Worm (Caenorhabditis elegans) whole organism, young adult: ENCODE results near the gene C23G10.5.
A peak's percentile ranks its signal among the peaks of the same experiment; 100 is the strongest.

ENCODE experiments used
- B0261.1 ChIP-seq: sonication (generic microtip); optimal IDR thresholded peaks from 2 replicates; lab custom pipeline; 2016; ENCODE audit warnings: mild to moderate bottlenecking, missing genetic modification characterization, moderate library complexity, missing compliant biosample characterization
- F52B5.7 ChIP-seq: sonication (generic microtip); optimal IDR thresholded peaks from 2 replicates; lab custom pipeline; 2016; ENCODE audit warnings: mild to moderate bottlenecking, missing genetic modification characterization, missing compliant biosample characterization
- K11D2.4 ChIP-seq: fragments of 200-800 bp; sonication (Bioruptor generic); IDR thresholded peaks from 2 replicates; pipeline ENCODE4 v1.3.6; 2022; ENCODE audit warnings: missing genetic modification reagents, missing genetic modification characterization, missing compliant biosample characterization
- T26A5.8 ChIP-seq: sonication (generic microtip); optimal IDR thresholded peaks from 2 replicates; lab custom pipeline; 2016; ENCODE audit warnings: missing genetic modification characterization, missing compliant biosample characterization
- Y53F4B.3 ChIP-seq: fragments of 200-800 bp; sonication (Bioruptor generic); IDR thresholded peaks from 2 replicates; pipeline ENCODE4 v1.3.6; 2022; ENCODE audit warnings: missing genetic modification reagents, missing genetic modification characterization, missing compliant biosample characterization
- Y53G8AR.9 ChIP-seq: fragments of 200-800 bp; sonication (Bioruptor generic); conservative IDR thresholded peaks from 2 replicates; pipeline ENCODE4 v1.3.6; 2022; ENCODE audit warnings: missing genetic modification reagents, missing genetic modification characterization, missing compliant biosample characterization
- Y56A3A.18 ChIP-seq: fragments of 200-800 bp; sonication (Bioruptor generic); IDR thresholded peaks from 2 replicates; pipeline ENCODE4 v1.3.6; 2022; ENCODE audit warnings: missing genetic modification reagents, missing genetic modification characterization, missing compliant biosample characterization
- Y67H2A.10 ChIP-seq: fragments of 200-800 bp; sonication (Bioruptor generic); conservative IDR thresholded peaks from 2 replicates; pipeline ENCODE4 v1.3.6; 2022; ENCODE audit warnings: missing genetic modification reagents, missing genetic modification characterization, missing compliant biosample characterization
- Y95B8A.8 ChIP-seq: fragments of 200-800 bp; sonication (Bioruptor generic); IDR thresholded peaks from 2 replicates; pipeline ENCODE4 v1.3.6; 2022; ENCODE audit warnings: missing genetic modification reagents, missing genetic modification characterization, missing compliant biosample characterization
- ZK185.1 ChIP-seq: sonication (generic microtip); optimal IDR thresholded peaks from 2 replicates; lab custom pipeline; 2016; ENCODE audit warnings: mild to moderate bottlenecking, missing genetic modification characterization, missing compliant biosample characterization; ENCODE audit not compliant: poor library complexity, severe bottlenecking
- akir-1 ChIP-seq: fragments of 200-800 bp; sonication (Bioruptor generic); optimal IDR thresholded peaks from 2 replicates; lab custom pipeline; 2018; ENCODE audit warnings: mild to moderate bottlenecking, missing genetic modification characterization, moderate library complexity, missing compliant biosample characterization
- ama-1 ChIP-seq, 3 experiments: fragments of 150-350 bp in 1 of 3; sonication (generic microtip) in 2 of 3; optimal IDR thresholded peaks; 2 replicates each; lab custom pipeline; 2014 to 2018; ENCODE audit warnings: missing biosample characterization in 2 of 3, missing genetic modification characterization in 2 of 3, missing genetic modification reagents in 2 of 3
- ccch-3 ChIP-seq: fragments of 200-800 bp; sonication (Bioruptor generic); optimal IDR thresholded peaks from 2 replicates; lab custom pipeline; 2018; ENCODE audit warnings: mild to moderate bottlenecking, missing genetic modification characterization, missing compliant biosample characterization
- ceh-40 ChIP-seq: fragments of 200-800 bp; sonication (Bioruptor generic); IDR thresholded peaks from 2 replicates; pipeline ENCODE4 v1.3.6; 2022; ENCODE audit warnings: missing genetic modification characterization, missing compliant biosample characterization
- ceh-58 ChIP-seq: fragments of 200-800 bp; sonication (Bioruptor generic); IDR thresholded peaks from 2 replicates; pipeline ENCODE4 v1.3.6; 2022; ENCODE audit warnings: missing genetic modification characterization, missing compliant biosample characterization
- ceh-79 ChIP-seq: sonication (generic microtip); optimal IDR thresholded peaks from 2 replicates; lab custom pipeline; 2017; ENCODE audit warnings: mild to moderate bottlenecking, missing genetic modification characterization, missing compliant biosample characterization
- ceh-91 ChIP-seq: fragments of 200-800 bp; sonication (Bioruptor generic); IDR thresholded peaks from 2 replicates; pipeline ENCODE4 v1.3.6; 2022; ENCODE audit warnings: missing genetic modification reagents, missing genetic modification characterization, missing compliant biosample characterization
- die-1 ChIP-seq: sonication (generic microtip); optimal IDR thresholded peaks from 2 replicates; lab custom pipeline; 2016; ENCODE audit warnings: missing genotype, mild to moderate bottlenecking, missing genetic modification characterization, missing compliant biosample characterization
- dpl-1 ChIP-seq: fragments of 150-350 bp; optimal IDR thresholded peaks from 2 replicates; lab custom pipeline; 2014; ENCODE audit warnings: missing biosample characterization, missing genetic modification reagents, missing genetic modification characterization
- efl-1 ChIP-seq: fragments of 150-350 bp; optimal IDR thresholded peaks from 2 replicates; lab custom pipeline; 2014; ENCODE audit warnings: missing biosample characterization, missing genetic modification reagents, missing genetic modification characterization
- ekl-4 ChIP-seq: fragments of 200-800 bp; sonication (Bioruptor generic); IDR thresholded peaks from 2 replicates; pipeline ENCODE4 v1.3.6; 2022; ENCODE audit warnings: missing genetic modification reagents, missing genetic modification characterization, missing compliant biosample characterization
- hlh-12 ChIP-seq: sonication (generic microtip); optimal IDR thresholded peaks from 2 replicates; lab custom pipeline; 2016; ENCODE audit warnings: missing genetic modification characterization, missing compliant biosample characterization
- hmg-20 ChIP-seq: fragments of 200-800 bp; sonication (Bioruptor generic); IDR thresholded peaks from 2 replicates; pipeline ENCODE4 v1.3.6; 2022; ENCODE audit warnings: missing genetic modification reagents, missing genetic modification characterization, missing compliant biosample characterization
- hrde-1 ChIP-seq: sonication (generic microtip); optimal IDR thresholded peaks from 2 replicates; lab custom pipeline; 2016; ENCODE audit warnings: missing genetic modification characterization, mild to moderate bottlenecking, missing compliant biosample characterization, moderate library complexity, missing genotype, missing genetic modification reagents, borderline replicate concordance
- let-526 ChIP-seq: fragments of 200-800 bp; sonication (Bioruptor generic); IDR thresholded peaks from 2 replicates; pipeline ENCODE4 v1.3.6; 2022; ENCODE audit warnings: missing genetic modification reagents, missing genetic modification characterization, missing compliant biosample characterization
- lin-40 ChIP-seq: sonication (generic microtip); optimal IDR thresholded peaks from 2 replicates; lab custom pipeline; 2016; ENCODE audit warnings: missing genetic modification characterization, mild to moderate bottlenecking, missing compliant biosample characterization, missing genotype, missing genetic modification reagents
- lin-54 ChIP-seq: fragments of 200-800 bp; sonication (Bioruptor generic); optimal IDR thresholded peaks from 2 replicates; lab custom pipeline; 2018; ENCODE audit warnings: mild to moderate bottlenecking, missing genetic modification characterization, missing compliant biosample characterization
- lir-1 ChIP-seq: fragments of 200-800 bp; sonication (Bioruptor generic); conservative IDR thresholded peaks from 2 replicates; pipeline ENCODE4 v1.3.6; 2022; ENCODE audit warnings: missing genetic modification reagents, missing genetic modification characterization, missing compliant biosample characterization
- madf-3 ChIP-seq: fragments of 200-800 bp; sonication (Bioruptor generic); IDR thresholded peaks from 2 replicates; pipeline ENCODE4 v1.3.6; 2022; ENCODE audit warnings: missing genetic modification reagents, missing genetic modification characterization, missing compliant biosample characterization
- madf-6 ChIP-seq: fragments of 200-800 bp; sonication (Bioruptor generic); IDR thresholded peaks from 2 replicates; pipeline ENCODE4 v1.3.6; 2022; ENCODE audit warnings: missing genetic modification reagents, missing genetic modification characterization, missing compliant biosample characterization
- mxl-1 ChIP-seq: sonication (generic microtip); optimal IDR thresholded peaks from 2 replicates; lab custom pipeline; 2016; ENCODE audit warnings: missing genetic modification characterization, missing compliant biosample characterization
- nfya-1 ChIP-seq: sonication (generic microtip); optimal IDR thresholded peaks from 2 replicates; lab custom pipeline; 2017; ENCODE audit warnings: antibody characterized with exemption, missing compliant biosample characterization, missing genetic modification characterization, borderline replicate concordance; ENCODE audit not compliant: insufficient read depth
- nfyb-1 ChIP-seq: fragments of 200-800 bp; sonication (Bioruptor generic); IDR thresholded peaks from 2 replicates; pipeline ENCODE4 v1.3.6; 2022; ENCODE audit warnings: missing genetic modification reagents, missing genetic modification characterization, missing compliant biosample characterization
- nhr-27 ChIP-seq: fragments of 200-800 bp; sonication (Bioruptor generic); optimal IDR thresholded peaks from 2 replicates; lab custom pipeline; 2018; ENCODE audit warnings: mild to moderate bottlenecking, missing genetic modification characterization, moderate library complexity, missing compliant biosample characterization
- nhr-80 ChIP-seq: sonication (generic microtip); optimal IDR thresholded peaks from 2 replicates; lab custom pipeline; 2016; ENCODE audit warnings: missing genetic modification characterization, missing compliant biosample characterization
- pbrm-1 ChIP-seq: fragments of 200-800 bp; sonication (Bioruptor generic); IDR thresholded peaks from 2 replicates; pipeline ENCODE4 v1.3.6; 2022; ENCODE audit warnings: missing genetic modification reagents, missing genetic modification characterization, missing compliant biosample characterization
- pha-4 ChIP-seq: fragments of 150-350 bp; sonication (generic microtip); optimal IDR thresholded peaks from 2 replicates; lab custom pipeline; 2014; ENCODE audit warnings: missing biosample characterization, missing genetic modification reagents, missing genetic modification characterization
- sea-2 ChIP-seq: fragments of 200-800 bp; sonication (Bioruptor generic); IDR thresholded peaks from 2 replicates; pipeline ENCODE4 v1.3.6; 2022; ENCODE audit warnings: missing genetic modification characterization, missing compliant biosample characterization
- snpc-1.3 ChIP-seq: sonication (generic microtip); optimal IDR thresholded peaks from 2 replicates; lab custom pipeline; 2017; ENCODE audit warnings: missing genetic modification characterization, mild to moderate bottlenecking, missing compliant biosample characterization, antibody characterized with exemption, moderate library complexity, missing genotype, missing genetic modification reagents; ENCODE audit not compliant: insufficient read depth
- xnd-1 ChIP-seq: sonication (generic microtip); optimal IDR thresholded peaks from 2 replicates; lab custom pipeline; 2016; ENCODE audit warnings: missing genotype, missing genetic modification reagents, missing genetic modification characterization, missing compliant biosample characterization
- zfh-2 ChIP-seq: fragments of 200-800 bp; sonication (Bioruptor generic); conservative IDR thresholded peaks from 2 replicates; pipeline ENCODE4 v1.3.6; 2022; ENCODE audit warnings: missing genetic modification reagents, missing genetic modification characterization, missing compliant biosample characterization
- ztf-22 ChIP-seq: fragments of 200-800 bp; sonication (Bioruptor generic); optimal IDR thresholded peaks from 2 replicates; lab custom pipeline; 2018; ENCODE audit warnings: mild to moderate bottlenecking, missing genetic modification characterization, moderate library complexity, missing compliant biosample characterization
- ztf-6 ChIP-seq: fragments of 200-800 bp; sonication (Bioruptor generic); IDR thresholded peaks from 2 replicates; pipeline ENCODE4 v1.3.6; 2022; ENCODE audit warnings: missing genetic modification reagents, missing genetic modification characterization, missing compliant biosample characterization

The C23G10.5 gene

ce11 chrIII:6158642-6159475, 32.1 kb upstream of the C23G10.5 start, which contains the start of gene nfm-1 (continued):
- peak; percentile 78; the same call in 1 of the 2 replicates for TF ChIP-seq ekl-4 (GFP tag; lab: Robert Waterston, UW)
- TF ChIP-seq akir-1 (GFP tag; lab: Kevin White, UChicago): peak; percentile 79
- TF ChIP-seq ZK185.1 (tag; lab: Kevin White, UChicago): peak; percentile 80
- TF ChIP-seq xnd-1 (tag; lab: Kevin White, UChicago): no peak
- peak; percentile 68 for TF ChIP-seq madf-6
- peak; percentile 50; the same call in 1 of the 2 replicates for TF ChIP-seq lir-1 (GFP tag; lab: Robert Waterston, UW)
- TF ChIP-seq ceh-79 (tag; lab: Kevin White, UChicago): no peak
- TF ChIP-seq Y95B8A.8 (GFP tag; lab: Robert Waterston, UW): 0 out of 2 replicates have a peak, but pooled peaks have one; percentile 5
- TF ChIP-seq B0261.1: peak; percentile 99
- TF ChIP-seq nfyb-1 (GFP tag; lab: Robert Waterston, UW): peak; percentile 80
- TF ChIP-seq snpc-1.3 (tag; lab: Kevin White, UChicago): no peak
- TF ChIP-seq K11D2.4 (GFP tag; lab: Robert Waterston, UW): no peak
- no peak for TF ChIP-seq ztf-22 (GFP tag; lab: Kevin White, UChicago)
- TF ChIP-seq ccch-3: no peak
- no peak for TF ChIP-seq sea-2 (GFP tag; lab: Robert Waterston, UW)
- TF ChIP-seq nhr-80 (tag; lab: Kevin White, UChicago): peak; percentile 99
- no peak for TF ChIP-seq ceh-58 (GFP tag; lab: Robert Waterston, UW)
- peak; percentile 85 for TF ChIP-seq mxl-1 (tag; lab: Kevin White, UChicago)
- peak; percentile 39; the same call in 1 of the 2 replicates for TF ChIP-seq ceh-91 (GFP tag; lab: Robert Waterston, UW)
- TF ChIP-seq ceh-40 (GFP tag; lab: Robert Waterston, UW): 0 out of 2 replicates have a peak, but pooled peaks have one; percentile 56
- peak; percentile 28 for TF ChIP-seq pha-4 (tag; lab: Kevin White, UChicago)
- TF ChIP-seq nfya-1: no peak
- peak; percentile 72 for TF ChIP-seq Y56A3A.18
- 0 out of 2 replicates have a peak, but pooled peaks have one; percentile 18 for TF ChIP-seq Y67H2A.10 (GFP tag; lab: Robert Waterston, UW)
- TF ChIP-seq hlh-12: no peak
- no peak for TF ChIP-seq nhr-27 (tag; lab: Kevin White, UChicago)
- peak; percentile 19; the same call in 1 of the 2 replicates for TF ChIP-seq ztf-6 (GFP tag; lab: Robert Waterston, UW)
- TF ChIP-seq ama-1 (optimal IDR thresholded peaks at IDR 0.05; lab: Kevin White, UChicago): no peak
- peak; percentile 10 to 43 for TF ChIP-seq ama-1 (GFP tag; optimal IDR thresholded peaks at IDR 0.05; lab: Kevin White, UChicago)
- peak; percentile 81 for TF ChIP-seq pbrm-1
- no peak for TF ChIP-seq zfh-2 (GFP tag; lab: Robert Waterston, UW)
- TF ChIP-seq Y53G8AR.9 (GFP tag; lab: Robert Waterston, UW): peak; percentile 68
- peak; percentile 41 for TF ChIP-seq hrde-1 (tag; lab: Kevin White, UChicago)
- TF ChIP-seq hmg-20 (GFP tag; lab: Robert Waterston, UW): peak; percentile 46; the same call in 1 of the 2 replicates
- no peak for TF ChIP-seq Y53F4B.3
- TF ChIP-seq F52B5.7 (tag; lab: Kevin White, UChicago): peak; percentile 69
- peak; percentile 67 for TF ChIP-seq lin-54
- 0 out of 2 replicates have a peak, but pooled peaks have one; percentile 66 for TF ChIP-seq madf-3 (GFP tag; lab: Robert Waterston, UW)
- peak; percentile 76 for TF ChIP-seq T26A5.8
- peak; percentile 86 for TF ChIP-seq die-1
- peak; percentile 31 for TF ChIP-seq efl-1 (GFP tag; lab: Kevin White, UChicago)
- TF ChIP-seq dpl-1 (GFP tag; lab: Kevin White, UChicago): peak; percentile 42
- TF ChIP-seq lin-40 (tag; lab: Kevin White, UChicago): peak; percentile 58
- no peak for TF ChIP-seq let-526 (GFP tag; lab: Robert Waterston, UW)
